Fruit fly (Drosophila melanogaster) whole organism, embryonic: ENCODE data around the gene CG4017.

Experiments used
- Aef1 ChIP-seq: fragments of 200-800 bp; sonication (Bioruptor generic); IDR thresholded peaks from 3 replicates; pipeline ENCODE4 v1.3.6; 2022; ENCODE audit warnings: missing biosample characterization, missing genetic modification characterization
- Atf-2 ChIP-seq: fragments of 200-800 bp; sonication (Bioruptor generic); optimal IDR thresholded peaks from 2 replicates; lab custom pipeline; 2016; ENCODE audit warnings: missing biosample characterization, missing genetic modification characterization
- Atf3 ChIP-seq: fragments of 200-800 bp; sonication (Bioruptor generic); optimal IDR thresholded peaks from 3 replicates; lab custom pipeline; 2016; ENCODE audit warnings: missing biosample characterization, missing genetic modification characterization
- Awh ChIP-seq: fragments of 200-800 bp; sonication (Bioruptor generic); IDR thresholded peaks from 2 replicates; pipeline ENCODE4, ENCODE4 v1.3.6; 2022; ENCODE audit warnings: missing biosample characterization, missing genetic modification characterization
- B-H2 ChIP-seq: fragments of 200-800 bp; sonication (Bioruptor generic); optimal IDR thresholded peaks from 2 replicates; lab custom pipeline; 2018; ENCODE audit warnings: missing biosample characterization, mild to moderate bottlenecking, missing genetic modification characterization
- Bdp1 ChIP-seq: fragments of 200-800 bp; sonication (Bioruptor generic); optimal IDR thresholded peaks from 3 replicates; lab custom pipeline; 2016; ENCODE audit warnings: missing biosample characterization, missing genetic modification characterization
- CG11695 ChIP-seq: fragments of 200-800 bp; sonication (Bioruptor generic); IDR thresholded peaks from 3 replicates; pipeline ENCODE4 v1.3.6; 2022; ENCODE audit warnings: missing biosample characterization, missing genetic modification characterization
- CG12104 ChIP-seq: fragments of 200-800 bp; sonication (Bioruptor generic); optimal IDR thresholded peaks from 3 replicates; lab custom pipeline; 2016; ENCODE audit warnings: missing biosample characterization, missing genetic modification characterization
- CG12219 ChIP-seq: fragments of 200-800 bp; sonication (Bioruptor generic); optimal IDR thresholded peaks from 3 replicates; lab custom pipeline; 2018; ENCODE audit warnings: missing biosample characterization, mild to moderate bottlenecking, missing genetic modification characterization
- CG15696 ChIP-seq: fragments of 200-800 bp; sonication (Bioruptor generic); optimal IDR thresholded peaks from 2 replicates; lab custom pipeline; 2019; ENCODE audit warnings: missing biosample characterization, mild to moderate bottlenecking, missing genetic modification characterization, moderate library complexity
- CG17186 ChIP-seq: fragments of 200-800 bp; sonication (Bioruptor generic); optimal IDR thresholded peaks from 3 replicates; lab custom pipeline; 2017; ENCODE audit warnings: missing biosample characterization, missing genetic modification reagents, missing genetic modification characterization
- CG18262 ChIP-seq: fragments of 200-800 bp; optimal IDR thresholded peaks from 3 replicates; lab custom pipeline; 2019; ENCODE audit warnings: missing biosample characterization, mild to moderate bottlenecking, missing genetic modification characterization, moderate library complexity
- CG4707 ChIP-seq: fragments of 200-800 bp; sonication (Bioruptor generic); optimal IDR thresholded peaks from 2 replicates; lab custom pipeline; 2018; ENCODE audit warnings: missing biosample characterization, mild to moderate bottlenecking, missing genetic modification characterization, moderate library complexity
- CG5953 ChIP-seq: fragments of 200-800 bp; sonication (Bioruptor generic); IDR thresholded peaks from 2 replicates; pipeline ENCODE4 v1.3.6; 2022; ENCODE audit warnings: missing biosample characterization, missing genetic modification characterization
- CG6689 ChIP-seq: fragments of 200-800 bp; sonication (Bioruptor generic); IDR thresholded peaks from 2 replicates; pipeline ENCODE4 v1.3.6; 2022; ENCODE audit warnings: missing biosample characterization, missing genetic modification characterization
- CG7271 ChIP-seq: fragments of 200-800 bp; sonication (Bioruptor generic); optimal IDR thresholded peaks from 2 replicates; lab custom pipeline; 2018; ENCODE audit warnings: missing biosample characterization, mild to moderate bottlenecking, missing genetic modification characterization, moderate library complexity
- CG7963 ChIP-seq: fragments of 200-800 bp; sonication (Bioruptor generic); IDR thresholded peaks from 3 replicates; pipeline ENCODE4 v1.3.6; 2022; ENCODE audit warnings: missing biosample characterization, missing genetic modification characterization; ENCODE audit not compliant: partially characterized antibody
- CG8944 ChIP-seq: fragments of 200-800 bp; sonication (Bioruptor generic); optimal IDR thresholded peaks from 3 replicates; lab custom pipeline; 2016; ENCODE audit warnings: missing biosample characterization, missing genetic modification characterization
- Chrac-16 ChIP-seq: fragments of 200-800 bp; sonication (Bioruptor generic); optimal IDR thresholded peaks from 3 replicates; lab custom pipeline; 2016; ENCODE audit warnings: missing biosample characterization, missing genetic modification characterization
- CrebB ChIP-seq: fragments of 200-800 bp; sonication (Bioruptor generic); optimal IDR thresholded peaks from 3 replicates; lab custom pipeline; 2018; ENCODE audit warnings: missing biosample characterization, mild to moderate bottlenecking, missing genetic modification characterization
- Dref ChIP-seq: fragments of 200-800 bp; sonication (Bioruptor generic); IDR thresholded peaks from 2 replicates; pipeline ENCODE4 v1.3.6; 2022; ENCODE audit warnings: missing biosample characterization, missing genetic modification characterization
- Drgx ChIP-seq: fragments of 200-800 bp; sonication (Bioruptor generic); IDR thresholded peaks from 2 replicates; pipeline ENCODE4 v1.3.6; 2022; ENCODE audit warnings: missing biosample characterization, missing genetic modification characterization
- HLH54F ChIP-seq: fragments of 200-800 bp; sonication (Bioruptor generic); optimal IDR thresholded peaks from 3 replicates; lab custom pipeline; 2016; ENCODE audit warnings: missing biosample characterization, missing genetic modification characterization
- Scr ChIP-seq: fragments of 200-800 bp; sonication (Bioruptor generic); IDR thresholded peaks from 2 replicates; pipeline ENCODE4 v1.3.6; 2022; ENCODE audit warnings: missing biosample characterization, missing genetic modification characterization; ENCODE audit not compliant: partially characterized antibody
- Stat92E ChIP-seq, 3 experiments: fragments of >200 bp in 2 of 3; fragments of 200-800 bp in 1 of 3; sonication (Bioruptor generic) in 1 of 3; optimal IDR thresholded peaks; 2 replicates each; lab custom pipeline; 2017 to 2019; ENCODE audit warnings: missing biosample characterization in 3 of 3, missing genetic modification characterization in 3 of 3, mild to moderate bottlenecking in 1 of 3, moderate library complexity in 1 of 3
- TFAM ChIP-seq: fragments of 200-800 bp; sonication (Bioruptor generic); optimal IDR thresholded peaks from 2 replicates; lab custom pipeline; 2017; ENCODE audit warnings: missing biosample characterization, missing genetic modification characterization, inconsistent platforms
- ac ChIP-seq: fragments of 200-800 bp; sonication (Bioruptor generic); optimal IDR thresholded peaks from 3 replicates; lab custom pipeline; 2017; ENCODE audit warnings: missing biosample characterization, mild to moderate bottlenecking, missing genetic modification characterization
- ap ChIP-seq: fragments of 200-800 bp; sonication (Bioruptor generic); IDR thresholded peaks from 2 replicates; pipeline ENCODE4 v1.3.6; 2022; ENCODE audit warnings: missing biosample characterization, missing genetic modification characterization
- ara ChIP-seq: fragments of 200-800 bp; sonication (Bioruptor generic); IDR thresholded peaks from 2 replicates; pipeline ENCODE4 v1.3.6; 2022; ENCODE audit warnings: missing biosample characterization, missing genetic modification characterization
- ase ChIP-seq: fragments of 200-800 bp; sonication (Bioruptor generic); IDR thresholded peaks from 3 replicates; pipeline ENCODE4 v1.3.6; 2022; ENCODE audit warnings: missing biosample characterization, missing genetic modification characterization
- bcd ChIP-seq: fragments of 200-800 bp; sonication (Bioruptor generic); optimal IDR thresholded peaks from 2 replicates; lab custom pipeline; 2017; ENCODE audit warnings: missing biosample characterization, mild to moderate bottlenecking, missing genetic modification characterization
- btn ChIP-seq: fragments of 200-800 bp; sonication (Bioruptor generic); optimal IDR thresholded peaks from 2 replicates; lab custom pipeline; 2016; ENCODE audit warnings: missing biosample characterization, missing genetic modification characterization
- chm ChIP-seq: fragments of 200-800 bp; sonication (Bioruptor generic); IDR thresholded peaks from 2 replicates; pipeline ENCODE4 v1.3.6; 2022; ENCODE audit warnings: missing biosample characterization, missing genetic modification characterization
- crc ChIP-seq: fragments of 200-800 bp; sonication (Bioruptor generic); optimal IDR thresholded peaks from 2 replicates; lab custom pipeline; 2016; ENCODE audit warnings: missing biosample characterization, missing genetic modification characterization
- dati ChIP-seq: fragments of 200-800 bp; sonication (Bioruptor generic); IDR thresholded peaks from 2 replicates; pipeline ENCODE4 v1.3.6; 2022; ENCODE audit warnings: missing biosample characterization, missing genetic modification characterization
- fd102C ChIP-seq: fragments of 200-800 bp; sonication (Bioruptor generic); optimal IDR thresholded peaks from 2 replicates; lab custom pipeline; 2018; ENCODE audit warnings: missing biosample characterization, mild to moderate bottlenecking, missing genetic modification characterization, moderate library complexity
- grau ChIP-seq: fragments of 200-800 bp; optimal IDR thresholded peaks from 3 replicates; lab custom pipeline; 2019; ENCODE audit warnings: missing biosample characterization, mild to moderate bottlenecking, missing genetic modification characterization, moderate library complexity
- ind ChIP-seq: fragments of 200-800 bp; sonication (Bioruptor generic); optimal IDR thresholded peaks from 3 replicates; lab custom pipeline; 2016; ENCODE audit warnings: missing biosample characterization, missing genetic modification characterization
- kni ChIP-seq: fragments of 200-800 bp; sonication (Bioruptor generic); optimal IDR thresholded peaks from 3 replicates; lab custom pipeline; 2017; ENCODE audit warnings: mild to moderate bottlenecking, missing biosample characterization, missing genetic modification reagents, missing genetic modification characterization
- lilli ChIP-seq: fragments of 200-800 bp; sonication (Bioruptor generic); optimal IDR thresholded peaks from 3 replicates; lab custom pipeline; 2016; ENCODE audit warnings: missing biosample characterization, missing genetic modification characterization
- lmd ChIP-seq: fragments of 200-800 bp; sonication (Bioruptor generic); IDR thresholded peaks from 2 replicates; pipeline ENCODE4 v1.3.6; 2022; ENCODE audit warnings: missing biosample characterization, missing genetic modification characterization
- org-1 ChIP-seq: fragments of 200-800 bp; sonication (Bioruptor generic); optimal IDR thresholded peaks from 2 replicates; lab custom pipeline; 2017; ENCODE audit warnings: missing biosample characterization, missing genetic modification characterization
- pho ChIP-seq: fragments of 200-800 bp; sonication (Bioruptor generic); optimal IDR thresholded peaks from 2 replicates; lab custom pipeline; 2016; ENCODE audit warnings: missing biosample characterization, missing genetic modification characterization
- phol ChIP-seq: fragments of 200-800 bp; sonication (Bioruptor generic); optimal IDR thresholded peaks from 3 replicates; lab custom pipeline; 2018; ENCODE audit warnings: missing biosample characterization, mild to moderate bottlenecking, missing genetic modification characterization, moderate library complexity
- ranshi ChIP-seq: fragments of 200-800 bp; sonication (Bioruptor generic); IDR thresholded peaks from 2 replicates; pipeline ENCODE4 v1.3.6; 2022; ENCODE audit warnings: missing biosample characterization, missing genetic modification characterization
- slou ChIP-seq: fragments of 200-800 bp; sonication (Bioruptor generic); optimal IDR thresholded peaks from 3 replicates; lab custom pipeline; 2016; ENCODE audit warnings: missing biosample characterization, missing genetic modification characterization
- stc ChIP-seq: fragments of 200-800 bp; sonication (Bioruptor generic); IDR thresholded peaks from 2 replicates; pipeline ENCODE4 v1.3.6; 2022; ENCODE audit warnings: missing biosample characterization, missing genetic modification characterization
- wdn ChIP-seq: fragments of 200-800 bp; sonication (Bioruptor generic); IDR thresholded peaks from 2 replicates; pipeline ENCODE4 v1.3.6; 2022; ENCODE audit warnings: missing biosample characterization, missing genetic modification characterization
- wor ChIP-seq: fragments of 200-800 bp; sonication (Bioruptor generic); IDR thresholded peaks from 2 replicates; pipeline ENCODE4 v1.3.6; 2022; ENCODE audit warnings: missing biosample characterization, missing genetic modification characterization

The CG4017 gene

DNA sequence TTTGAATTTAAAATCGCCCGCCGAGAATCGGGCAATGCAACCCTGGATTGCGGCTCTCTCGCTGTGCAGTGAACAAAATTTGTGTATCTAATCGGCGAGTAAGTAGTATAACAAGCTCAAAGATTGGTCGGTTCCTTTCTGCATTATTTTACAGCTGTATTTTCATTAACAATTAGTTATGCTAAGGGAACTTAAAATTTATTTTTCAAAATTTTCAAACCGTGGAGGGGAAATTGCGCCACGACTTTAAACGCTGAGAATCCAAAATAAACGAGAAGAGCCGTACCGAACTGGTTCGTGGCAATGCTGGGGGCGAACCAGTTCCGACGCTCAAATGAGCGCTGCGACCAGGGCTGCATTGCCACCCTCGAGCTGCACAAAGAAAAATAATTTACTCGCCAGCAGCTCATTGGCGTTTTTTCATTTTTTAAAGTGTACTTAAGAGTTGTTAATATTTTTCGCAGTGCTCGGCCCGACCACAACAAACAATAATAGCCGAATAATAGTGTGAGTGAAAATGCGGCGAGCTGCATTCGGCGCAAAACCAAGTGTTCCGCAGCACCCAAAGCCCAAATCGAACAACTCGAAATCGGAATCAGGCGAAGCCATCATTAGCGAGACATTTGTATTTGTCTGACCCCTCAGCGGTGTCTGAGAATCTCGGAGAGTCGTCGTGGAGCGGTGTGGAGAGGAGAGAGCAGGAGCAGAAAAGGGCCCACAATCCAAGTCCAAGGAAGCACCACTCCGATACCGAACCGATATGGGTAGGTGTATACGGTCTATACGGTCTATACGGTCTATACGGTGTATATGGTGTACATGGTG, 8.7 kb upstream of the CG4017 start, which contains the start of gene zf30C (continued):
- peak; percentile 84 for TF ChIP-seq ranshi
- peak; percentile 72 for TF ChIP-seq grau (tag; lab: Kevin White, UChicago)
- TF ChIP-seq CG15696 (tag; lab: Kevin White, UChicago), result peak; percentile 65
- TF ChIP-seq org-1 (GFP tag; lab: Kevin White, UChicago), result peak; percentile 42
- TF ChIP-seq Chrac-16 (GFP tag; lab: Kevin White, UChicago), result peak; percentile 90
- TF ChIP-seq CG7963, result no peak
- TF ChIP-seq ind (GFP tag; lab: Kevin White, UChicago), result peak; percentile 93
- TF ChIP-seq ap (GFP tag; lab: Robert Waterston, UW), result peak; percentile 68
- TF ChIP-seq Awh (GFP tag; lab: Robert Waterston, UW), result no peak; the same call in 1 of the 2 replicates
- peak; percentile 63; the same call in 2 of the 3 replicates for TF ChIP-seq CG11695 (GFP tag; lab: Robert Waterston, UW)
- peak; percentile 71 for TF ChIP-seq Bdp1 (GFP tag; lab: Kevin White, UChicago)
- peak; percentile 83 for TF ChIP-seq ara (GFP tag; lab: Robert Waterston, UW)
- TF ChIP-seq Drgx (GFP tag; lab: Robert Waterston, UW), result peak; percentile 86
- peak; percentile 61 for TF ChIP-seq CrebB (tag; lab: Kevin White, UChicago)
- peak; percentile 16 for TF ChIP-seq btn (GFP tag; lab: Kevin White, UChicago)
- peak; percentile 35; the same call in 1 of the 2 replicates for TF ChIP-seq CG5953 (GFP tag; lab: Robert Waterston, UW)
- no peak for TF ChIP-seq ac (GFP tag; lab: Kevin White, UChicago)
- peak; percentile 48; the same call in 1 of the 2 replicates for TF ChIP-seq wdn
- peak; percentile 67 for TF ChIP-seq CG12104 (GFP tag; lab: Kevin White, UChicago)
- TF ChIP-seq fd102C (GFP tag; lab: Kevin White, UChicago), result no peak
- peak in 1 of 3 experiments; percentile 33 for TF ChIP-seq Stat92E (GFP tag; optimal IDR thresholded peaks at IDR 0.05; lab: Kevin White, UChicago)
- no peak for TF ChIP-seq TFAM (GFP tag; lab: Kevin White, UChicago)
- peak; percentile 91 for TF ChIP-seq Atf-2 (GFP tag; lab: Kevin White, UChicago)
- TF ChIP-seq lmd (GFP tag; lab: Robert Waterston, UW), result peak; percentile 83
- TF ChIP-seq lilli (GFP tag; lab: Kevin White, UChicago), result peak; percentile 97
- TF ChIP-seq ase (GFP tag; lab: Robert Waterston, UW), result peak; percentile 77
- peak; percentile 41 for TF ChIP-seq CG4707 (GFP tag; lab: Kevin White, UChicago)
- TF ChIP-seq Atf3, result peak; percentile 84
- peak; percentile 87 for TF ChIP-seq Aef1 (GFP tag; lab: Robert Waterston, UW)
- TF ChIP-seq phol, result peak; percentile 63
- peak; percentile 94 for TF ChIP-seq CG8944 (GFP tag; lab: Kevin White, UChicago)
- TF ChIP-seq chm (GFP tag; lab: Robert Waterston, UW), result peak; percentile 90
- TF ChIP-seq kni (GFP tag; lab: Kevin White, UChicago), result no peak
- TF ChIP-seq CG7271 (tag; lab: Kevin White, UChicago), result no peak
- TF ChIP-seq Dref (GFP tag; lab: Robert Waterston, UW), result peak; percentile 64
- TF ChIP-seq Scr (GFP tag; lab: Robert Waterston, UW), result peak; percentile 51
- peak; percentile 48 for TF ChIP-seq CG12219 (GFP tag; lab: Kevin White, UChicago)
- TF ChIP-seq B-H2 (GFP tag; lab: Kevin White, UChicago), result peak; percentile 79
- peak; percentile 82 for TF ChIP-seq bcd (GFP tag; lab: Kevin White, UChicago)
- TF ChIP-seq stc (GFP tag; lab: Robert Waterston, UW), result peak; percentile 76
- peak; percentile 55; the same call in 1 of the 2 replicates for TF ChIP-seq dati (GFP tag; lab: Robert Waterston, UW)
- peak; percentile 73 for TF ChIP-seq CG6689 (GFP tag; lab: Robert Waterston, UW)
- peak; percentile 54; the same call in 1 of the 2 replicates for TF ChIP-seq wor (GFP tag; lab: Robert Waterston, UW)
- TF ChIP-seq HLH54F (GFP tag; lab: Kevin White, UChicago), result peak; percentile 93
- TF ChIP-seq crc (GFP tag; lab: Kevin White, UChicago), result peak; percentile 78
- peak; percentile 69 for TF ChIP-seq CG17186 (GFP tag; lab: Kevin White, UChicago)
- TF ChIP-seq CG18262 (tag; lab: Kevin White, UChicago), result peak; percentile 70
- TF ChIP-seq slou, result peak; percentile 86
- TF ChIP-seq pho, result peak; percentile 88
